Worm (Caenorhabditis elegans): ENCODE measurements around the gene memb-1.

memb-1 gene

DNA sequence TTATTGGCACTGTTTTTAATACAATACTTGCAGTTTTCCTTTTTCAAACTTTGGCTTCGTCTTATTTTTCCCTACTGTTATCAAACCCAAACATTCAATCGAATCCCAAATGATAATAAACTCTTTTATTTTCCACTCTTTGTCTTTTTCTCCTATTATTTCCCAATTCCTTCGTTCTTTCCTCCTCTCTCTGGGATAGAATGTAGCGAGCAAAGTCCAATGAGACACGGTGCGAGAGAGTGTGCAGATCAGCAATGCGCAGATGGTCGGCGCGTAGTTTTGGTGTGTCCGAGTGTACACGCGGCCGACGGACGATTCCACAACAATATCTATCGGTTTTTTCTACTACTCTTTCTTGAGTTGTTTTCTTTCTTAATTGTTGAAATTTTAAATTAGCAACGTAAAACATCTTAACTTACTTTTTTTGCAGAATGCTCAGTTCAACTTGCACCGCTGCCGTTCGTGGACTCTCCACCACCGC lies 10.3 kb downstream of the memb-1 start, which contains the start of gene B0272.3 (continued):
- peak in 1 of 3 experiments; percentile 20 for TF ChIP-seq dpl-1 (GFP tag; optimal IDR thresholded peaks at IDR 0.05)
- peak; percentile 36 for TF ChIP-seq mep-1 (tag; optimal IDR thresholded peaks at IDR 0.05)
- TF ChIP-seq tbx-2 (tag; optimal IDR thresholded peaks at IDR 0.05): peak; percentile 32
- peak; percentile 25 for TF ChIP-seq skn-1 (tag; optimal IDR thresholded peaks at IDR 0.05)

DNA sequence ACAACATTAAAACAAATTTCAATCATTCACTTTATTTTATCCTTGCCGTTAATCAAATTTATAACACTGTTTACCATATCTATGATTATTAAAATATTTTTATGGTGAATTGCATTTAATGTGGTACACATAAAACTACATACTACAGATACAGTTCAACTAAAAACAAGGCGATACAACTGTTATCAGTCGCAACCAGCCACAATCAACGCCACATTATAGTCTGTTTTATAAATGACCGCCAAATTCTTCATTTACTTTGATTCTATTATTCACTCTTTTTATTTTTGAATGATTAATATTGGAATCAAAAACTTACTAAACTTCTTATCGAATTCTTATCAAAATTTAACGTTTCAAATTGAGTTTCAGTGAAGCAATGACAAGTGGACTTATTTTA lies 13.3 kb downstream of the memb-1 start, which contains the start of gene B0272.4:
Gene B0272.4, plus strand, starts transcription at position 373 of the 400 bp plus-strand sequence.
- TF ChIP-seq lin-35 (GFP tag; optimal IDR thresholded peaks at IDR 0.05) (peak in 1 of 2 experiments; percentile 29), aha-1 (tag; optimal IDR thresholded peaks at IDR 0.05) (no peak), lin-14 (GFP tag; optimal IDR thresholded peaks at IDR 0.05) (peak; percentile 7), C34B4.2 (tag; optimal IDR thresholded peaks at IDR 0.05) (no peak), nhr-76 (tag; optimal IDR thresholded peaks at IDR 0.05) (no peak), nhr-20 (tag; optimal IDR thresholded peaks at IDR 0.05) (peak; percentile 58), nhr-71 (tag; optimal IDR thresholded peaks at IDR 0.05) (peak; percentile 8), mab-9 (GFP tag; IDR thresholded peaks at IDR 0.05) (no peak), grh-1 (GFP tag; IDR thresholded peaks at IDR 0.05) (no peak), unc-98 (GFP tag; IDR thresholded peaks at IDR 0.05) (no peak), nhr-85 (tag) (no peak), elt-2 (tag; optimal IDR thresholded peaks at IDR 0.05) (peak; percentile 89), fkh-4 (tag; optimal IDR thresholded peaks at IDR 0.05; ENCODE audit: borderline replicate concordance) (no peak)

DNA sequence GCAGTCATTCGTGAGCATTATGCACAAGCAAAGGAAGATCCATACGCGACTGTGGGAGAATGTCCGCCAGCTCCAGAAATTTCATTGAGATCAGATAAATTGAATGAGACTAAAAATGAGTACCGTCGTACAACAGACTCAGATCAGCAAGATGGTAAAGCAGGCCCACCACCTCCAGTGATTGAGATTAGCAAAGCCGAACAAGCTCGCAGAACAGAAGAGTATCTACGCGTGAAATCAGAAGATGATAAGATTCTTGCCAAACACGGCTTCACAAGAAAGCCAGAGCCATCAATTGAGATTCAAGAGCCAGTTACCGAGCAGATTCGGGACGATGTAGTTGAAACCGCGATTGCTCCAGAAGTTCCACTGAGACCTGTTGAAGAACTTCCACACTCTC lies 23.4 kb downstream of the memb-1 start:
- no peak for TF ChIP-seq nhr-19 (GFP tag; conservative IDR thresholded peaks at IDR 0.05)
- no peak for TF ChIP-seq mep-1 (tag; optimal IDR thresholded peaks at IDR 0.05)
- no peak for TF ChIP-seq efl-1 (optimal IDR thresholded peaks at IDR 0.05)
- peak in 1 of 2 experiments; percentile 90 for TF ChIP-seq efl-1 (GFP tag; optimal IDR thresholded peaks at IDR 0.05 in 1 of 2)

DNA sequence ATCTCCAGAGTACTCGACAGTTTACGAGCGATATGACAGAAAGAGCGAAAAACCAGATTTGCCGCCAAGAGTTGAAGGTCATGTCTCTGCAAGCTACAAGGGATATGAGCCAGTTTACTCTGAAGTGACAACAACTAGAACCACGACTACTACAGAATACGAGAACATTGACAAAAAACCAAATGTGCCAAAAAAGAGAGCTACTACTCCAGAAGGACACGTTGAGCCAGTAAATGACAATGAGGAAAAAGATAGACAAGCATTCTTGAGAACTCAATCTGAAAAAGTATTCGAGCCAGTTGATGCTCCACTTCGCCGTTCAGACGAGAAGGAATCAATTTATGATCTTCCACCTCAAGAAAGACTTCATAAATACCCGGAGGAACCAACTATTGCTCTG lies 24.0 kb downstream of the memb-1 start:
- TF ChIP-seq lir-3 (tag; optimal IDR thresholded peaks at IDR 0.05; ENCODE audit: poor library complexity) (no peak), fkh-8 (tag; optimal IDR thresholded peaks at IDR 0.05) (no peak), ztf-4 (tag; optimal IDR thresholded peaks at IDR 0.05) (no peak), nhr-71 (tag; optimal IDR thresholded peaks at IDR 0.05) (no peak)

DNA sequence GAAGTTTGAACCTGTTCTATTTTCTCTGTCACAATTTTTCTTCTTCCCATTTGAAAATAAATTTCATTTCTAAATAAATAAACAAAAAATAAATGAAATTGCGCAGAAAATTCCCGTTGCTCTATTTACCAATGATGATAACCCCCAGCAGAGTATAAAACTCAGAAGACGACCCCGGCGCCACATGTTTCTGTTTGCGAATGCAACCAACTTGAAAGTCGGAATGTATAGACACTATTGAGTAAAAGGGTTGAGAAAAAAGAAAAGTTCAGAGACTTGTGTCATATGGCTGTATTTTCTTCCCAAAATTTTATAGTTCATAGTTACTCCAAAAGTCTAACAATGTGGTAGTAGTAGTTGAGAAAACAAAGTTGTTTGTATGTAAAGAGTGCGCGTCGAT lies 29.7 kb downstream of the memb-1 start:
- TF ChIP-seq efl-3 (GFP tag; optimal IDR thresholded peaks at IDR 0.05) (no peak), sup-37 (GFP tag; optimal IDR thresholded peaks at IDR 0.05) (no peak), nhr-19 (GFP tag; conservative IDR thresholded peaks at IDR 0.05) (no peak; the same call in 1 of the 2 replicates), nhr-77 (tag; optimal IDR thresholded peaks at IDR 0.05) (peak; percentile 20), skn-1 (tag; optimal IDR thresholded peaks at IDR 0.05) (peak; percentile 1), tlp-1 (tag; optimal IDR thresholded peaks at IDR 0.05) (no peak), ceh-90 (tag; optimal IDR thresholded peaks at IDR 0.05) (no peak), dsc-1 (tag; optimal IDR thresholded peaks at IDR 0.05) (peak; percentile 35), zip-4 (GFP tag; optimal IDR thresholded peaks at IDR 0.05) (no peak), nhr-84 (tag; optimal IDR thresholded peaks at IDR 0.05) (no peak), unc-62 (GFP tag; optimal IDR thresholded peaks at IDR 0.05) (no peak), ceh-63 (GFP tag; optimal IDR thresholded peaks at IDR 0.05) (no peak), elt-2 (tag; optimal IDR thresholded peaks at IDR 0.05) (no peak), efl-1 (optimal IDR thresholded peaks at IDR 0.05) (no peak), efl-1 (GFP tag; optimal IDR thresholded peaks at IDR 0.05 in 1 of 2) (no peak), aly-2 (tag; optimal IDR thresholded peaks at IDR 0.05) (no peak), mdl-1 (tag; optimal IDR thresholded peaks at IDR 0.05) (no peak), lin-14 (GFP tag; optimal IDR thresholded peaks at IDR 0.05) (peak; percentile 38)

All from whole organism, L1 larva.